Worm (Caenorhabditis elegans) whole organism, midembryonic: ENCODE data around the gene C31H1.2.

Experiments
- T22C8.4 ChIP-seq: fragments of 200-800 bp; sonication (Bioruptor generic); IDR thresholded peaks from 2 replicates; pipeline ENCODE4 v1.3.6; 2022; ENCODE audit warnings: missing genetic modification characterization, missing compliant biosample characterization
- cog-1 ChIP-seq: sonication (generic microtip); optimal IDR thresholded peaks from 2 replicates; lab custom pipeline; 2016; ENCODE audit warnings: missing genetic modification characterization, missing compliant biosample characterization
- flt-1 ChIP-seq: fragments of 200-800 bp; sonication (Bioruptor generic); IDR thresholded peaks from 2 replicates; pipeline ENCODE4 v1.3.6; 2022; ENCODE audit warnings: missing genetic modification characterization, missing compliant biosample characterization
- klf-2 ChIP-seq: fragments of 200-800 bp; sonication (Bioruptor generic); conservative IDR thresholded peaks from 2 replicates; pipeline ENCODE4 v1.3.6; 2022; ENCODE audit warnings: missing genetic modification reagents, missing genetic modification characterization, missing compliant biosample characterization
- med-1 ChIP-seq: sonication (generic microtip); optimal IDR thresholded peaks from 2 replicates; lab custom pipeline; 2017; ENCODE audit warnings: missing genetic modification characterization, mild to moderate bottlenecking, missing compliant biosample characterization, antibody characterized with exemption, missing genetic modification reagents; ENCODE audit not compliant: insufficient read depth
- ref-1 ChIP-seq: fragments of 200-800 bp; sonication (Bioruptor generic); conservative IDR thresholded peaks from 2 replicates; pipeline ENCODE4 v1.3.6; 2022; ENCODE audit warnings: missing genetic modification reagents, missing genetic modification characterization, missing compliant biosample characterization
- tab-1 ChIP-seq: fragments of 200-800 bp; sonication (Bioruptor generic); IDR thresholded peaks from 2 replicates; pipeline ENCODE4 v1.3.6; 2022; ENCODE audit warnings: missing genetic modification characterization, missing compliant biosample characterization
- ztf-23 ChIP-seq: fragments of 200-800 bp; sonication (Bioruptor generic); IDR thresholded peaks from 2 replicates; pipeline ENCODE4 v1.3.6; 2022; ENCODE audit warnings: missing genetic modification reagents, missing genetic modification characterization, missing compliant biosample characterization
- ztf-29 ChIP-seq: fragments of 200-800 bp; sonication (Bioruptor generic); IDR thresholded peaks from 2 replicates; pipeline ENCODE4 v1.3.6; 2022; ENCODE audit warnings: missing genetic modification reagents, missing genetic modification characterization, missing compliant biosample characterization

C31H1.2 gene

ce11 chrIV:5809733-5810132 lies 18.6 kb downstream of the C31H1.2 start:
- TF ChIP-seq med-1 (GFP tag; lab: Kevin White, UChicago), result no peak
- no peak for TF ChIP-seq flt-1 (GFP tag; lab: Robert Waterston, UW)
- no peak for TF ChIP-seq cog-1 (tag; lab: Kevin White, UChicago)
- TF ChIP-seq ztf-29 (GFP tag; lab: Robert Waterston, UW), result no peak
- TF ChIP-seq T22C8.4 (GFP tag; lab: Robert Waterston, UW), result no peak

ce11 chrIV:5811079-5811622 lies 20.1 kb downstream of the C31H1.2 start:
- TF ChIP-seq med-1 (GFP tag; lab: Kevin White, UChicago), result no peak
- no peak for TF ChIP-seq flt-1 (GFP tag; lab: Robert Waterston, UW)
- TF ChIP-seq klf-2, result no peak
- TF ChIP-seq ztf-23 (GFP tag; lab: Robert Waterston, UW), result no peak
- TF ChIP-seq cog-1 (tag; lab: Kevin White, UChicago), result no peak
- TF ChIP-seq ztf-29 (GFP tag; lab: Robert Waterston, UW), result no peak

ce11 chrIV:5814092-5814650 lies 23.1 kb downstream of the C31H1.2 start, which contains the start of gene oops-1:
oops-1 (minus strand) TSS chrIV:5814142.
- TF ChIP-seq ref-1 (GFP tag; lab: Robert Waterston, UW) (no peak), ztf-29 (GFP tag; lab: Robert Waterston, UW) (no peak), tab-1 (no peak), flt-1 (GFP tag; lab: Robert Waterston, UW) (no peak), cog-1 (tag; lab: Kevin White, UChicago) (no peak), T22C8.4 (GFP tag; lab: Robert Waterston, UW) (no peak)

ce11 chrIV:5816466-5816865 lies 25.4 kb downstream of the C31H1.2 start:
- TF ChIP-seq klf-2 (no peak), T22C8.4 (GFP tag; lab: Robert Waterston, UW) (no peak), cog-1 (tag; lab: Kevin White, UChicago) (no peak), ztf-23 (GFP tag; lab: Robert Waterston, UW) (no peak), tab-1 (no peak), ztf-29 (GFP tag; lab: Robert Waterston, UW) (no peak), flt-1 (GFP tag; lab: Robert Waterston, UW) (no peak), ref-1 (GFP tag; lab: Robert Waterston, UW) (no peak), med-1 (GFP tag; lab: Kevin White, UChicago) (no peak)

ce11 chrIV:5817459-5817858 lies 26.4 kb downstream of the C31H1.2 start:
- TF ChIP-seq cog-1 (tag; lab: Kevin White, UChicago) (peak; percentile 55), ztf-29 (GFP tag; lab: Robert Waterston, UW) (no peak), klf-2 (no peak), T22C8.4 (GFP tag; lab: Robert Waterston, UW) (no peak)

- TF ChIP-seq klf-2 (no peak), cog-1 (tag; lab: Kevin White, UChicago) (no peak), ztf-29 (GFP tag; lab: Robert Waterston, UW) (no peak), tab-1 (no peak), med-1 (GFP tag; lab: Kevin White, UChicago) (no peak), flt-1 (GFP tag; lab: Robert Waterston, UW) (no peak), ref-1 (GFP tag; lab: Robert Waterston, UW) (no peak), T22C8.4 (GFP tag; lab: Robert Waterston, UW) (no peak), ztf-23 (GFP tag; lab: Robert Waterston, UW) (no peak)
Observed at ce11 chrIV:5820056-5820799, 29.1 kb downstream of the C31H1.2 start.

- TF ChIP-seq flt-1 (GFP tag; lab: Robert Waterston, UW) (no peak), med-1 (GFP tag; lab: Kevin White, UChicago) (no peak), ztf-29 (GFP tag; lab: Robert Waterston, UW) (no peak), ztf-23 (GFP tag; lab: Robert Waterston, UW) (no peak), cog-1 (tag; lab: Kevin White, UChicago) (no peak), klf-2 (no peak), ref-1 (GFP tag; lab: Robert Waterston, UW) (no peak), tab-1 (no peak), T22C8.4 (GFP tag; lab: Robert Waterston, UW) (no peak)
Observed at ce11 chrIV:5820953-5821352, 29.9 kb downstream of the C31H1.2 start.

ce11 chrIV:5821997-5822396 lies 30.9 kb downstream of the C31H1.2 start:
- TF ChIP-seq flt-1 (GFP tag; lab: Robert Waterston, UW) (no peak), cog-1 (tag; lab: Kevin White, UChicago) (no peak), ref-1 (GFP tag; lab: Robert Waterston, UW) (no peak), ztf-23 (GFP tag; lab: Robert Waterston, UW) (no peak), klf-2 (no peak), med-1 (GFP tag; lab: Kevin White, UChicago) (no peak), tab-1 (no peak), ztf-29 (GFP tag; lab: Robert Waterston, UW) (no peak), T22C8.4 (GFP tag; lab: Robert Waterston, UW) (no peak)

ce11 chrIV:5824493-5824892 lies 33.4 kb downstream of the C31H1.2 start, which contains the start of gene egal-1:
egal-1 (plus strand) TSS chrIV:5824793.
- no peak for TF ChIP-seq ref-1 (GFP tag; lab: Robert Waterston, UW)
- no peak for TF ChIP-seq cog-1 (tag; lab: Kevin White, UChicago)
- TF ChIP-seq T22C8.4 (GFP tag; lab: Robert Waterston, UW), result no peak
- no peak for TF ChIP-seq ztf-23 (GFP tag; lab: Robert Waterston, UW)
- no peak for TF ChIP-seq klf-2
- no peak for TF ChIP-seq tab-1
- TF ChIP-seq med-1 (GFP tag; lab: Kevin White, UChicago), result no peak
- TF ChIP-seq ztf-29 (GFP tag; lab: Robert Waterston, UW), result no peak
- no peak for TF ChIP-seq flt-1 (GFP tag; lab: Robert Waterston, UW)
